Fruit fly (Drosophila melanogaster) whole organism, embryonic: ENCODE measurements around the gene SCCRO4.

Experiments used
- CG10654 ChIP-seq: fragments of 200-800 bp; sonication (Bioruptor generic); optimal IDR thresholded peaks from 2 replicates; lab custom pipeline; 2016; ENCODE audit warnings: missing biosample characterization, missing genetic modification characterization
- CG11695 ChIP-seq: fragments of 200-800 bp; sonication (Bioruptor generic); IDR thresholded peaks from 3 replicates; pipeline ENCODE4 v1.3.6; 2022; ENCODE audit warnings: missing biosample characterization, missing genetic modification characterization
- CG11696 ChIP-seq: fragments of 200-800 bp; sonication (Bioruptor generic); IDR thresholded peaks from 2 replicates; pipeline ENCODE4 v1.3.6; 2022; ENCODE audit warnings: missing biosample characterization, missing genetic modification characterization
- CG11723 ChIP-seq: fragments of 200-800 bp; sonication (Bioruptor generic); optimal IDR thresholded peaks from 2 replicates; lab custom pipeline; 2017; ENCODE audit warnings: missing biosample characterization, mild to moderate bottlenecking, missing genetic modification characterization
- CG13624 ChIP-seq: fragments of 200-800 bp; sonication (Bioruptor generic); optimal IDR thresholded peaks from 2 replicates; lab custom pipeline; 2016; ENCODE audit warnings: missing biosample characterization, missing genetic modification characterization
- CG15073 ChIP-seq: fragments of 200-800 bp; sonication (Bioruptor generic); optimal IDR thresholded peaks from 2 replicates; lab custom pipeline; 2016; ENCODE audit warnings: missing biosample characterization, missing genetic modification characterization
- CG1647 ChIP-seq: fragments of 200-800 bp; sonication (Bioruptor generic); optimal IDR thresholded peaks from 3 replicates; lab custom pipeline; 2016; ENCODE audit warnings: missing biosample characterization, missing genetic modification characterization
- CG16779 ChIP-seq: fragments of 200-800 bp; sonication (Bioruptor generic); IDR thresholded peaks from 2 replicates; pipeline ENCODE4 v1.3.6; 2022; ENCODE audit warnings: missing biosample characterization, missing genetic modification characterization
- CG16813 ChIP-seq: fragments of 200-800 bp; sonication (Bioruptor generic); IDR thresholded peaks from 3 replicates; pipeline ENCODE4 v1.3.6; 2022; ENCODE audit warnings: missing biosample characterization, missing genetic modification characterization; ENCODE audit not compliant: partially characterized antibody
- CG17568 ChIP-seq: fragments of 200-800 bp; sonication (Bioruptor generic); optimal IDR thresholded peaks from 2 replicates; lab custom pipeline; 2018; ENCODE audit warnings: missing biosample characterization, mild to moderate bottlenecking, missing genetic modification characterization, moderate library complexity
- CG18476 ChIP-seq: fragments of 200-800 bp; sonication (Bioruptor generic); optimal IDR thresholded peaks from 2 replicates; lab custom pipeline; 2016; ENCODE audit warnings: missing biosample characterization, mild to moderate bottlenecking, missing genetic modification characterization
- CG3065 ChIP-seq: fragments of 200-800 bp; sonication (Bioruptor generic); optimal IDR thresholded peaks from 2 replicates; lab custom pipeline; 2016; ENCODE audit warnings: missing biosample characterization, missing genetic modification characterization
- CG34422 ChIP-seq: fragments of 200-800 bp; sonication (Bioruptor generic); IDR thresholded peaks from 3 replicates; pipeline ENCODE4 v1.3.6; 2022; ENCODE audit warnings: missing biosample characterization, missing genetic modification characterization
- CG42726 ChIP-seq: fragments of 200-800 bp; sonication (Bioruptor generic); IDR thresholded peaks from 2 replicates; pipeline ENCODE4 v1.3.6; 2022; ENCODE audit warnings: missing biosample characterization, missing genetic modification characterization; ENCODE audit not compliant: partially characterized antibody
- CG6683 ChIP-seq: fragments of 200-800 bp; sonication (Bioruptor generic); optimal IDR thresholded peaks from 2 replicates; lab custom pipeline; 2017; ENCODE audit warnings: missing biosample characterization, mild to moderate bottlenecking, missing genetic modification characterization, missing genetic modification reagents
- CG7963 ChIP-seq: fragments of 200-800 bp; sonication (Bioruptor generic); IDR thresholded peaks from 3 replicates; pipeline ENCODE4 v1.3.6; 2022; ENCODE audit warnings: missing biosample characterization, missing genetic modification characterization; ENCODE audit not compliant: partially characterized antibody
- CG8281 ChIP-seq: fragments of 200-800 bp; sonication (Bioruptor generic); optimal IDR thresholded peaks from 2 replicates; lab custom pipeline; 2018; ENCODE audit warnings: missing biosample characterization, mild to moderate bottlenecking, missing genetic modification characterization, moderate library complexity
- CG9797 ChIP-seq: fragments of 200-800 bp; sonication (Bioruptor generic); optimal IDR thresholded peaks from 3 replicates; lab custom pipeline; 2018; ENCODE audit warnings: missing biosample characterization, mild to moderate bottlenecking, missing genetic modification characterization
- CG9817 ChIP-seq: fragments of 200-800 bp; sonication (Bioruptor generic); optimal IDR thresholded peaks from 2 replicates; lab custom pipeline; 2018; ENCODE audit warnings: missing biosample characterization, mild to moderate bottlenecking, missing genetic modification characterization, moderate library complexity
- Chrac-16 ChIP-seq: fragments of 200-800 bp; sonication (Bioruptor generic); optimal IDR thresholded peaks from 3 replicates; lab custom pipeline; 2016; ENCODE audit warnings: missing biosample characterization, missing genetic modification characterization
- Dbx ChIP-seq: fragments of 200-800 bp; sonication (Bioruptor generic); IDR thresholded peaks from 3 replicates; pipeline ENCODE4 v1.3.6; 2022; ENCODE audit warnings: missing biosample characterization, missing genetic modification characterization
- Dfd ChIP-seq, 2 experiments: fragments of >200 bp; optimal IDR thresholded peaks; 2 replicates each; lab custom pipeline; 2017; ENCODE audit warnings: missing biosample characterization in 2 of 2, missing genetic modification characterization in 2 of 2
- Ets97D ChIP-seq: fragments of 200-800 bp; sonication (Bioruptor generic); optimal IDR thresholded peaks from 3 replicates; lab custom pipeline; 2016; ENCODE audit warnings: missing biosample characterization, missing genetic modification characterization
- Fer3 ChIP-seq: fragments of 200-800 bp; sonication (Bioruptor generic); optimal IDR thresholded peaks from 2 replicates; lab custom pipeline; 2018; ENCODE audit warnings: missing biosample characterization, mild to moderate bottlenecking, missing genetic modification characterization, moderate library complexity
- Hr3 ChIP-seq: fragments of 200-800 bp; sonication (Bioruptor generic); optimal IDR thresholded peaks from 3 replicates; lab custom pipeline; 2016; ENCODE audit warnings: missing biosample characterization, missing genetic modification characterization
- Hr39 ChIP-seq: fragments of >200 bp; optimal IDR thresholded peaks from 2 replicates; lab custom pipeline; 2017
- Med ChIP-seq: fragments of 200-800 bp; sonication (Bioruptor generic); peaks from one replicate; lab custom pipeline; 2016; ENCODE audit warnings: missing biosample characterization, missing genetic modification characterization, mild to moderate bottlenecking, inconsistent platforms, moderate library complexity
- NC2β ChIP-seq: fragments of 200-800 bp; sonication (Bioruptor generic); optimal IDR thresholded peaks from 2 replicates; lab custom pipeline; 2016; ENCODE audit warnings: missing biosample characterization, missing genetic modification characterization
- TFAM ChIP-seq: fragments of 200-800 bp; sonication (Bioruptor generic); optimal IDR thresholded peaks from 2 replicates; lab custom pipeline; 2017; ENCODE audit warnings: missing biosample characterization, missing genetic modification characterization, inconsistent platforms
- Tbp ChIP-seq: fragments of >200 bp; optimal IDR thresholded peaks from 2 replicates; lab custom pipeline; 2018; ENCODE audit warnings: missing biosample characterization, missing genetic modification characterization
- Usf ChIP-seq: fragments of 200-800 bp; sonication (Bioruptor generic); optimal IDR thresholded peaks from 2 replicates; lab custom pipeline; 2017; ENCODE audit warnings: missing genotype, missing biosample characterization, missing genetic modification characterization
- bbx ChIP-seq: fragments of 200-800 bp; sonication (Bioruptor generic); IDR thresholded peaks from 2 replicates; pipeline ENCODE4 v1.3.6; 2022; ENCODE audit warnings: missing biosample characterization, missing genetic modification characterization; ENCODE audit not compliant: partially characterized antibody
- crc ChIP-seq: fragments of 200-800 bp; sonication (Bioruptor generic); optimal IDR thresholded peaks from 2 replicates; lab custom pipeline; 2016; ENCODE audit warnings: missing biosample characterization, missing genetic modification characterization
- croc ChIP-seq: fragments of 200-800 bp; sonication (Bioruptor generic); conservative IDR thresholded peaks from 3 replicates; pipeline ENCODE4 v1.3.6; 2022; ENCODE audit warnings: missing biosample characterization, missing genetic modification characterization
- disco-r ChIP-seq: fragments of 200-800 bp; sonication (Bioruptor generic); optimal IDR thresholded peaks from 2 replicates; lab custom pipeline; 2016; ENCODE audit warnings: missing biosample characterization, missing genetic modification characterization
- gcm2 ChIP-seq: fragments of 200-800 bp; sonication (Bioruptor generic); optimal IDR thresholded peaks from 2 replicates; lab custom pipeline; 2016; ENCODE audit warnings: missing biosample characterization, missing genetic modification characterization
- gem ChIP-seq: fragments of 200-800 bp; sonication (Bioruptor generic); optimal IDR thresholded peaks from 2 replicates; lab custom pipeline; 2019; ENCODE audit warnings: missing biosample characterization, mild to moderate bottlenecking, missing genetic modification characterization, moderate library complexity
- ham ChIP-seq: fragments of 200-800 bp; sonication (Bioruptor generic); IDR thresholded peaks from 2 replicates; pipeline ENCODE4 v1.3.6; 2022; ENCODE audit warnings: missing biosample characterization, missing genetic modification characterization
- hbn ChIP-seq: fragments of 200-800 bp; sonication (Bioruptor generic); IDR thresholded peaks from 2 replicates; pipeline ENCODE4 v1.3.6; 2022; ENCODE audit warnings: missing biosample characterization, missing genetic modification characterization; ENCODE audit not compliant: partially characterized antibody
- oc ChIP-seq: fragments of 200-800 bp; sonication (Bioruptor generic); optimal IDR thresholded peaks from 2 replicates; lab custom pipeline; 2018; ENCODE audit warnings: missing biosample characterization, mild to moderate bottlenecking, missing genetic modification characterization, moderate library complexity
- p53 ChIP-seq: fragments of 200-800 bp; sonication (Bioruptor generic); optimal IDR thresholded peaks from 2 replicates; lab custom pipeline; 2016; ENCODE audit warnings: missing biosample characterization, missing genetic modification characterization
- pb ChIP-seq: fragments of 200-800 bp; sonication (Bioruptor generic); optimal IDR thresholded peaks from 3 replicates; lab custom pipeline; 2016; ENCODE audit warnings: missing biosample characterization, missing genetic modification characterization
- psq ChIP-seq: fragments of 200-800 bp; sonication (Bioruptor generic); optimal IDR thresholded peaks from 2 replicates; lab custom pipeline; 2017; ENCODE audit warnings: missing biosample characterization, missing genetic modification characterization
- ro ChIP-seq: fragments of 200-800 bp; sonication (Bioruptor generic); IDR thresholded peaks from 2 replicates; pipeline ENCODE4 v1.3.6; 2022; ENCODE audit warnings: missing biosample characterization, missing genetic modification characterization
- scrt ChIP-seq: fragments of 200-800 bp; sonication (Bioruptor generic); optimal IDR thresholded peaks from 2 replicates; lab custom pipeline; 2018; ENCODE audit warnings: missing biosample characterization, mild to moderate bottlenecking, missing genetic modification characterization, moderate library complexity
- slbo ChIP-seq: fragments of 200-800 bp; sonication (Bioruptor generic); IDR thresholded peaks from 2 replicates; pipeline ENCODE4 v1.3.6; 2022; ENCODE audit warnings: missing biosample characterization, missing genetic modification characterization
- sqz ChIP-seq: fragments of 200-800 bp; sonication (Bioruptor generic); optimal IDR thresholded peaks from 3 replicates; lab custom pipeline; 2018; ENCODE audit warnings: missing biosample characterization, mild to moderate bottlenecking, missing genetic modification characterization
- sug ChIP-seq: fragments of 200-800 bp; optimal IDR thresholded peaks from 2 replicates; lab custom pipeline; 2019; ENCODE audit warnings: missing biosample characterization, mild to moderate bottlenecking, missing genetic modification characterization, moderate library complexity
- tna ChIP-seq: fragments of 200-800 bp; sonication (Bioruptor generic); IDR thresholded peaks from 2 replicates; pipeline ENCODE4 v1.3.6; 2022; ENCODE audit warnings: missing biosample characterization, missing genetic modification characterization; ENCODE audit not compliant: partially characterized antibody
- toy ChIP-seq: fragments of 200-800 bp; sonication (Bioruptor generic); IDR thresholded peaks from 2 replicates; pipeline ENCODE4 v1.3.6; 2022; ENCODE audit warnings: missing biosample characterization, missing genetic modification characterization
- trem ChIP-seq: fragments of 200-800 bp; optimal IDR thresholded peaks from 3 replicates; lab custom pipeline; 2019; ENCODE audit warnings: missing biosample characterization, mild to moderate bottlenecking, missing genetic modification characterization, moderate library complexity
- wek ChIP-seq: fragments of 200-800 bp; sonication (Bioruptor generic); optimal IDR thresholded peaks from 3 replicates; lab custom pipeline; 2018; ENCODE audit warnings: missing biosample characterization, mild to moderate bottlenecking, missing genetic modification characterization, moderate library complexity

Gene SCCRO4

dm6 chr3L:20356613-20357012, 57.4 kb downstream of the SCCRO4 start, which contains the start of gene kin17 (continued):
- TF ChIP-seq wek (GFP tag; lab: Kevin White, UChicago) (no peak), CG13624 (GFP tag; lab: Kevin White, UChicago) (no peak), slbo (GFP tag; lab: Robert Waterston, UW) (no peak), CG3065 (no peak), gcm2 (GFP tag; lab: Kevin White, UChicago) (no peak), hbn (GFP tag; lab: Robert Waterston, UW) (peak; percentile 65; the same call in 1 of the 2 replicates), Usf (no peak), Dfd (GFP tag; optimal IDR thresholded peaks at IDR 0.05; lab: Kevin White, UChicago) (no peak), Hr3 (no peak), Tbp (GFP tag; lab: Kevin White, UChicago) (no peak), CG16813 (peak; percentile 71), trem (tag; lab: Kevin White, UChicago) (peak; percentile 64), CG1647 (GFP tag; lab: Kevin White, UChicago) (no peak), psq (GFP tag; lab: Kevin White, UChicago) (no peak), CG6683 (GFP tag; lab: Kevin White, UChicago) (no peak), ro (GFP tag; lab: Robert Waterston, UW) (no peak), CG11695 (no peak), TFAM (GFP tag; lab: Kevin White, UChicago) (no peak), CG18476 (GFP tag; lab: Kevin White, UChicago) (no peak), CG9797 (GFP tag; lab: Kevin White, UChicago) (peak; percentile 84), toy (GFP tag; lab: Robert Waterston, UW) (no peak), CG11723 (GFP tag; lab: Kevin White, UChicago) (no peak), NC2β (no peak), sug (tag; lab: Kevin White, UChicago) (no peak), CG9817 (no peak), CG7963 (no peak), tna (peak; percentile 55; the same call in 1 of the 2 replicates), gem (tag; lab: Kevin White, UChicago) (no peak), CG17568 (GFP tag; lab: Kevin White, UChicago) (no peak), p53 (no peak), disco-r (GFP tag; lab: Kevin White, UChicago) (no peak), CG10654 (GFP tag; lab: Kevin White, UChicago) (no peak), scrt (GFP tag; lab: Kevin White, UChicago) (no peak), Fer3 (no peak), Ets97D (GFP tag; lab: Kevin White, UChicago) (peak; percentile 1), Med (GFP tag; lab: Kevin White, UChicago) (peak; percentile 56), Dbx (GFP tag; lab: Robert Waterston, UW) (no peak), Hr39 (lab: Kevin White, UChicago) (no peak), oc (tag; lab: Kevin White, UChicago) (no peak), CG42726 (GFP tag; lab: Robert Waterston, UW) (no peak), ham (GFP tag; lab: Robert Waterston, UW) (no peak), CG15073 (GFP tag; lab: Kevin White, UChicago) (no peak), pb (GFP tag; lab: Kevin White, UChicago) (no peak), CG16779 (GFP tag; lab: Robert Waterston, UW) (no peak), crc (GFP tag; lab: Kevin White, UChicago) (no peak), bbx (GFP tag; lab: Robert Waterston, UW) (peak; percentile 75), Chrac-16 (GFP tag; lab: Kevin White, UChicago) (no peak), CG34422 (GFP tag; lab: Robert Waterston, UW) (no peak), CG11696 (no peak), croc (GFP tag; lab: Robert Waterston, UW) (no peak), CG8281 (tag; lab: Kevin White, UChicago) (no peak), sqz (GFP tag; lab: Kevin White, UChicago) (no peak)
